4 worm cellular contexts compared by ENCODE assay signal in the genomic region with DNA sequence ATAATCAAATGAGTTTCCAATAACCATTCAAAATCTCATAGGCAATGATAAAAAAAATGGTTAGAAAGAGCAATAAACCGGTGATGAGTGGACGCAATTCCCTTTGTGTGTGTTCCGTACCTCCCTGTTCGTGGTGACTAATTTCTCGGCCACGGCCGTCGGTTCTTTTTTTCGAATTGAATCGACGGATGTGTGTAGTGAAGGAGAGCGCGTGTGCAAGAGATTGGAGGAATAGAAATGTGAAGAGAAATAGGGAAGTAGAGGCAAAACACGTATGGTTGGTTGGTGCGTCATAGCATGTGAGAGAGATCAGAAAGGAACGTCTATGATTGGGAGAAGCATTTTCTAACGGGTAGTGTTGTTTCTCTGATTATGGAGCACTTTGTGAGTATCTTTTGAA.
A peak's percentile ranks its signal among the peaks of the same experiment; 100 is the strongest.
TF ChIP-seq lines count a peak whose summit lies in the region.

No protein-coding gene starts in this region.

TF ChIP-seq in whole organism, L2 larva, 48 proteins besides CTCF, POLR2A, EP300 and RAD21 (continues in another document):
- no peak for TF ChIP-seq R02D3.7 (tag; optimal IDR thresholded peaks at IDR 0.05; lab: Kevin White, UChicago)
- peak; percentile 16 for TF ChIP-seq lin-13 (GFP tag; optimal IDR thresholded peaks at IDR 0.05; lab: Kevin White, UChicago)
- TF ChIP-seq unc-39 (tag; optimal IDR thresholded peaks at IDR 0.05; lab: Kevin White, UChicago), result no peak
- no peak for TF ChIP-seq peb-1 (tag; optimal IDR thresholded peaks at IDR 0.05; lab: Kevin White, UChicago)
- TF ChIP-seq lsy-2 (tag; optimal IDR thresholded peaks at IDR 0.05; lab: Kevin White, UChicago), result peak in 1 of 2 experiments; percentile 65
- no peak for TF ChIP-seq mbf-1 (tag; optimal IDR thresholded peaks at IDR 0.05; lab: Kevin White, UChicago)
- peak; percentile 99 for TF ChIP-seq fos-1 (tag; optimal IDR thresholded peaks at IDR 0.05; lab: Kevin White, UChicago)
- TF ChIP-seq egl-27 (tag; optimal IDR thresholded peaks at IDR 0.05; lab: Kevin White, UChicago), result no peak
- TF ChIP-seq nhr-21 (tag; optimal IDR thresholded peaks at IDR 0.05; lab: Kevin White, UChicago), result peak; percentile 32
- TF ChIP-seq lin-11 (tag; optimal IDR thresholded peaks at IDR 0.05; lab: Kevin White, UChicago), result peak; percentile 21
- no peak for TF ChIP-seq sma-3 (GFP tag; optimal IDR thresholded peaks at IDR 0.05; lab: Kevin White, UChicago)
- TF ChIP-seq elt-3 (tag; optimal IDR thresholded peaks at IDR 0.05; lab: Kevin White, UChicago), result no peak
- TF ChIP-seq ztf-11 (tag; optimal IDR thresholded peaks at IDR 0.05; lab: Kevin White, UChicago), result no peak
- TF ChIP-seq ama-1 (optimal IDR thresholded peaks at IDR 0.05; lab: Kevin White, UChicago), result no peak
- TF ChIP-seq nhr-6 (tag; optimal IDR thresholded peaks at IDR 0.05; lab: Kevin White, UChicago), result no peak
- TF ChIP-seq nhr-25 (tag; optimal IDR thresholded peaks at IDR 0.05; lab: Kevin White, UChicago), result peak; percentile 56
- peak; percentile 86 for TF ChIP-seq C34F6.9 (tag; optimal IDR thresholded peaks at IDR 0.05; lab: Kevin White, UChicago)
- TF ChIP-seq mdl-1 (tag; optimal IDR thresholded peaks at IDR 0.05; lab: Kevin White, UChicago), result peak; percentile 5 to 23
- TF ChIP-seq crh-2 (tag; optimal IDR thresholded peaks at IDR 0.05; lab: Kevin White, UChicago), result peak; percentile 25
- TF ChIP-seq nhr-11 (tag; optimal IDR thresholded peaks at IDR 0.05; lab: Kevin White, UChicago), result no peak
- no peak for TF ChIP-seq gmeb-1 (tag; optimal IDR thresholded peaks at IDR 0.05; lab: Kevin White, UChicago)
- peak; percentile 74 for TF ChIP-seq nhr-129 (tag; optimal IDR thresholded peaks at IDR 0.05; lab: Kevin White, UChicago)
- no peak for TF ChIP-seq zag-1 (tag; optimal IDR thresholded peaks at IDR 0.05; lab: Kevin White, UChicago)

TF ChIP-seq in whole organism, L4 larva, 104 proteins besides CTCF, POLR2A, EP300 and RAD21 (continues in another document):
- TF ChIP-seq nhr-25 (tag; optimal IDR thresholded peaks at IDR 0.05; lab: Kevin White, UChicago; ENCODE audit: borderline replicate concordance, insufficient read depth) (no peak), daf-8 (GFP tag; IDR thresholded peaks at IDR 0.05; lab: Robert Waterston, UW) (no peak), aly-2 (tag; optimal IDR thresholded peaks at IDR 0.05; lab: Kevin White, UChicago) (no peak), nhr-111 (GFP tag; optimal IDR thresholded peaks at IDR 0.05; lab: Kevin White, UChicago) (no peak), ZK546.5 (tag; optimal IDR thresholded peaks at IDR 0.05; lab: Kevin White, UChicago) (no peak), lir-3 (tag; optimal IDR thresholded peaks at IDR 0.05; lab: Kevin White, UChicago) (no peak), F37D6.2 (tag; optimal IDR thresholded peaks at IDR 0.05; lab: Kevin White, UChicago) (no peak), hlh-30 (tag; optimal IDR thresholded peaks at IDR 0.05; lab: Kevin White, UChicago; ENCODE audit: insufficient read depth) (peak; percentile 92), nhr-6 (tag; optimal IDR thresholded peaks at IDR 0.05; lab: Kevin White, UChicago) (peak; percentile 89), nhr-42 (GFP tag; IDR thresholded peaks at IDR 0.05; lab: Robert Waterston, UW) (no peak), zip-11 (GFP tag; IDR thresholded peaks at IDR 0.05; lab: Robert Waterston, UW) (no peak), pha-4 (GFP tag; IDR thresholded peaks at IDR 0.05; lab: Robert Waterston, UW) (no peak), pha-4 (tag; optimal IDR thresholded peaks at IDR 0.05; lab: Kevin White, UChicago) (peak; percentile 87), nhr-77 (tag; optimal IDR thresholded peaks at IDR 0.05; lab: Kevin White, UChicago) (peak; percentile 6), madf-9 (GFP tag; conservative IDR thresholded peaks at IDR 0.05; lab: Robert Waterston, UW) (no peak), dpl-1 (GFP tag; optimal IDR thresholded peaks at IDR 0.05; lab: Kevin White, UChicago) (peak; percentile 32), attf-4 (tag; optimal IDR thresholded peaks at IDR 0.05; lab: Kevin White, UChicago) (no peak), unc-62 (GFP tag; optimal IDR thresholded peaks at IDR 0.05 in 1 of 2; lab: Kevin White, UChicago) (peak in 1 of 2 experiments; percentile 63), unc-62 (tag; optimal IDR thresholded peaks at IDR 0.05; lab: Kevin White, UChicago) (no peak), ztf-7 (tag; optimal IDR thresholded peaks at IDR 0.05; lab: Kevin White, UChicago) (no peak), lin-29 (GFP tag; IDR thresholded peaks at IDR 0.05; lab: Robert Waterston, UW) (no peak), lin-39 (tag; optimal IDR thresholded peaks at IDR 0.05; lab: Kevin White, UChicago) (no peak), nhr-28 (tag; optimal IDR thresholded peaks at IDR 0.05; lab: Kevin White, UChicago) (peak; percentile 97)

TF ChIP-seq in whole organism, late embryonic, 69 proteins besides CTCF, POLR2A, EP300 and RAD21 (continues in another document):
- TF ChIP-seq elt-4 (tag; optimal IDR thresholded peaks at IDR 0.05; lab: Kevin White, UChicago) (no peak), madf-2 (tag; optimal IDR thresholded peaks at IDR 0.05; lab: Kevin White, UChicago) (no peak), sox-4 (tag; optimal IDR thresholded peaks at IDR 0.05; lab: Kevin White, UChicago) (no peak), ceh-22 (tag; optimal IDR thresholded peaks at IDR 0.05; lab: Kevin White, UChicago) (no peak), lim-6 (tag; optimal IDR thresholded peaks at IDR 0.05; lab: Kevin White, UChicago) (no peak), pha-2 (tag; optimal IDR thresholded peaks at IDR 0.05; lab: Kevin White, UChicago) (no peak), pqm-1 (tag; optimal IDR thresholded peaks at IDR 0.05; lab: Kevin White, UChicago) (no peak), pros-1 (tag; optimal IDR thresholded peaks at IDR 0.05; lab: Kevin White, UChicago) (no peak), rnt-1 (tag; optimal IDR thresholded peaks at IDR 0.05; lab: Kevin White, UChicago) (peak; percentile 48), ceh-48 (tag; optimal IDR thresholded peaks at IDR 0.05; lab: Kevin White, UChicago) (no peak), tbx-2 (tag; optimal IDR thresholded peaks at IDR 0.05; lab: Kevin White, UChicago) (peak; percentile 68), unc-3 (GFP tag; conservative IDR thresholded peaks at IDR 0.05; lab: Robert Waterston, UW) (no peak), unc-3 (tag; optimal IDR thresholded peaks at IDR 0.05; lab: Kevin White, UChicago) (no peak), odd-2 (tag; optimal IDR thresholded peaks at IDR 0.05; lab: Kevin White, UChicago) (no peak), ztf-16 (tag; optimal IDR thresholded peaks at IDR 0.05; lab: Kevin White, UChicago) (no peak), pax-1 (tag; optimal IDR thresholded peaks at IDR 0.05; lab: Kevin White, UChicago) (no peak), C08G9.2 (tag; optimal IDR thresholded peaks at IDR 0.05; lab: Kevin White, UChicago) (peak; percentile 38), ttx-3 (tag; optimal IDR thresholded peaks at IDR 0.05; lab: Kevin White, UChicago) (no peak), hlh-8 (tag; optimal IDR thresholded peaks at IDR 0.05; lab: Kevin White, UChicago) (no peak), ceh-24 (tag; optimal IDR thresholded peaks at IDR 0.05; lab: Kevin White, UChicago) (no peak), che-1 (tag; optimal IDR thresholded peaks at IDR 0.05; lab: Kevin White, UChicago) (no peak), ceh-30 (tag; optimal IDR thresholded peaks at IDR 0.05; lab: Kevin White, UChicago) (no peak), elt-2 (tag; optimal IDR thresholded peaks at IDR 0.05; lab: Kevin White, UChicago) (no peak), zip-5 (tag; optimal IDR thresholded peaks at IDR 0.05; lab: Kevin White, UChicago) (no peak), eyg-1 (tag; optimal IDR thresholded peaks at IDR 0.05; lab: Kevin White, UChicago) (no peak), pag-3 (tag; optimal IDR thresholded peaks at IDR 0.05; lab: Kevin White, UChicago; ENCODE audit: borderline replicate concordance) (no peak)

TF ChIP-seq in whole organism, mixed stage, embryonic, 35 proteins besides CTCF, POLR2A, EP300 and RAD21:
- no peak for TF ChIP-seq elt-1 (tag; optimal IDR thresholded peaks at IDR 0.05; lab: Kevin White, UChicago; ENCODE audit: borderline replicate concordance, insufficient read depth)
- no peak for TF ChIP-seq ztf-11 (tag; optimal IDR thresholded peaks at IDR 0.05; lab: Kevin White, UChicago)
- TF ChIP-seq mep-1 (tag; optimal IDR thresholded peaks at IDR 0.05; lab: Kevin White, UChicago), result peak; percentile 45
- TF ChIP-seq ces-1 (GFP tag; optimal IDR thresholded peaks at IDR 0.05; lab: Kevin White, UChicago), result peak; percentile 29
- TF ChIP-seq bed-3 (GFP tag; optimal IDR thresholded peaks at IDR 0.05; lab: Kevin White, UChicago), result no peak
- TF ChIP-seq nhr-237 (tag; optimal IDR thresholded peaks at IDR 0.05; lab: Kevin White, UChicago), result no peak
- no peak for TF ChIP-seq nhr-76 (tag; optimal IDR thresholded peaks at IDR 0.05; lab: Kevin White, UChicago)
- peak; percentile 29 for TF ChIP-seq unc-120 (tag; optimal IDR thresholded peaks at IDR 0.05; lab: Kevin White, UChicago; ENCODE audit: poor library complexity, severe bottlenecking)
- TF ChIP-seq hlh-1 (tag; optimal IDR thresholded peaks at IDR 0.05; lab: Kevin White, UChicago), result no peak
- TF ChIP-seq pha-4 (tag; optimal IDR thresholded peaks at IDR 0.05; lab: Kevin White, UChicago), result no peak
